Worm (Caenorhabditis elegans) whole organism, L4 larva: Measurements from ENCODE around the gene fipr-9.

Source experiments
- hlh-30 ChIP-seq: sonication (generic microtip); optimal IDR thresholded peaks from 2 replicates; lab custom pipeline; 2017; ENCODE audit warnings: antibody characterized with exemption, mild to moderate bottlenecking, missing genetic modification characterization, missing compliant biosample characterization; ENCODE audit not compliant: insufficient read depth
- lsy-2 ChIP-seq, 2 experiments: fragments of 150-350 bp in 1 of 2; sonication (generic microtip) in 1 of 2; optimal IDR thresholded peaks; 2 replicates each; lab custom pipeline; 2014 to 2017; ENCODE audit warnings: missing biosample characterization in 2 of 2, missing genetic modification characterization in 2 of 2
- pha-4 ChIP-seq, 2 experiments: fragments of 150-350 bp in 1 of 2; fragments of 200-800 bp in 1 of 2; sonication (Bioruptor generic) in 1 of 2; IDR thresholded peaks in 1 of 2; optimal IDR thresholded peaks in 1 of 2; 2 replicates each; pipeline versions ENCODE4 v1.3.6 to Lab custom; 2014 to 2022; ENCODE audit warnings: missing genetic modification characterization in 2 of 2, missing genetic modification reagents in 2 of 2, missing biosample characterization in 1 of 2, missing compliant biosample characterization in 1 of 2
- pqm-1 ChIP-seq: sonication (generic microtip); optimal IDR thresholded peaks from 2 replicates; lab custom pipeline; 2017; ENCODE audit warnings: missing biosample characterization, missing genetic modification characterization
- unc-62 ChIP-seq, 3 experiments: fragments of 150-350 bp in 1 of 3; sonication (generic microtip); optimal IDR thresholded peaks in 2 of 3; peaks in 1 of 3; 1 replicate in 1 of 3; 2 replicates in 2 of 3; lab custom pipeline; 2014 to 2017; ENCODE audit warnings: missing biosample characterization in 3 of 3, missing genetic modification characterization in 3 of 3, missing genetic modification reagents in 3 of 3, missing genotype in 1 of 3

DNA sequence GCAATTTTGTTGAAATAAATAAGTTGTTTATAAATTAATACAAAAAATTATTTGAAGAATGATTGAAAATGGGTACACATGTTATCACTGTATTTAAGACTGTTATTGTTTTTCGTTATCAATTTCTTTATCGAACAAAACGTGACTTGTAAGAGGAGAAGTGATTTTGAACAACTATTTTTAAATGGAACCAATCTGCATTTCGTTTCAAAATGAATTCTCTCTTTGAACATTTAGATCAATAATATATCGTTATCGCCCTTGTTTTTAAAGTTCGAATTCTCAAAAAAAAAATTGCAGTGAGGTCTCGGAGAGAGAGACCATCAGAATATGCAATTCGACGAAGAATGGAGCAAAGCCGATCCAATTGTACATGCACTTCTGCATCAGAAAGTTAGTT, 42.2 kb upstream of the fipr-9 start, which contains the start of gene cul-5:
- TF ChIP-seq unc-62 (GFP tag; optimal IDR thresholded peaks at IDR 0.05 in 1 of 2; lab: Kevin White, UChicago), result no peak
- no peak for TF ChIP-seq unc-62 (tag; optimal IDR thresholded peaks at IDR 0.05; lab: Kevin White, UChicago)
- TF ChIP-seq hlh-30 (tag; lab: Kevin White, UChicago), result no peak
- TF ChIP-seq pqm-1, result no peak
- TF ChIP-seq pha-4 (GFP tag; IDR thresholded peaks at IDR 0.05; lab: Robert Waterston, UW), result no peak
- no peak for TF ChIP-seq pha-4 (tag; optimal IDR thresholded peaks at IDR 0.05; lab: Kevin White, UChicago)
- TF ChIP-seq lsy-2 (tag; optimal IDR thresholded peaks at IDR 0.05; lab: Kevin White, UChicago), result no peak
